Fruit fly (Drosophila melanogaster): ENCODE results near the gene CG10657.

The CG10657 gene

dm6 chr3L:12496428-12497344 is at the start of gene CG10657:
CG10657 (minus strand) TSS chr3L:12497216.
- TF ChIP-seq CG15710 (tag; optimal IDR thresholded peaks at IDR 0.05) (peak; percentile 11), Ets98B (GFP tag; IDR thresholded peaks at IDR 0.05) (no peak; the same call in 1 of the 2 replicates), CG14655 (GFP tag; optimal IDR thresholded peaks at IDR 0.05) (no peak), CG32121 (GFP tag; IDR thresholded peaks at IDR 0.05) (peak; percentile 35; the same call in 1 of the 2 replicates), Snoo (tag; optimal IDR thresholded peaks at IDR 0.05) (no peak), CG8301 (tag; optimal IDR thresholded peaks at IDR 0.05) (no peak), gl (tag; optimal IDR thresholded peaks at IDR 0.05) (no peak), EcR (GFP tag; optimal IDR thresholded peaks at IDR 0.05) (no peak), CG17806 (tag; optimal IDR thresholded peaks at IDR 0.05) (peak; percentile 6), CG4496 (GFP tag; IDR thresholded peaks at IDR 0.05) (0 out of 3 replicates have a peak, but pooled peaks have one; percentile 32), CG10348 (GFP tag; IDR thresholded peaks at IDR 0.05) (no peak), CG13204 (GFP tag; optimal IDR thresholded peaks at IDR 0.05) (no peak), Pif1B (GFP tag; optimal IDR thresholded peaks at IDR 0.05) (no peak), CG9948 (tag; optimal IDR thresholded peaks at IDR 0.05) (peak; percentile 18), rn (GFP tag; IDR thresholded peaks at IDR 0.05) (no peak), fd96Ca (GFP tag; IDR thresholded peaks at IDR 0.05) (0 out of 3 replicates have a peak, but pooled peaks have one; percentile 15), CG8159 (tag; optimal IDR thresholded peaks at IDR 0.05) (no peak), CG34367 (tag; optimal IDR thresholded peaks at IDR 0.05) (no peak), Pif1A (GFP tag; optimal IDR thresholded peaks at IDR 0.05) (no peak), CG12605 (GFP tag; IDR thresholded peaks at IDR 0.05) (no peak), D1 (tag; optimal IDR thresholded peaks at IDR 0.05) (no peak)

- TF ChIP-seq CG32121 (GFP tag; IDR thresholded peaks at IDR 0.05): no peak
- no peak for TF ChIP-seq D1 (tag; optimal IDR thresholded peaks at IDR 0.05)
- no peak for TF ChIP-seq CG14655 (GFP tag; optimal IDR thresholded peaks at IDR 0.05)
- TF ChIP-seq CG8159 (tag; optimal IDR thresholded peaks at IDR 0.05): no peak
- TF ChIP-seq CG15710 (tag; optimal IDR thresholded peaks at IDR 0.05): no peak
- no peak for TF ChIP-seq EcR (GFP tag; optimal IDR thresholded peaks at IDR 0.05)
- TF ChIP-seq Pif1A (GFP tag; optimal IDR thresholded peaks at IDR 0.05): no peak
- no peak for TF ChIP-seq gl (tag; optimal IDR thresholded peaks at IDR 0.05)
- no peak for TF ChIP-seq CG13204 (GFP tag; optimal IDR thresholded peaks at IDR 0.05)
- no peak for TF ChIP-seq rn (GFP tag; IDR thresholded peaks at IDR 0.05)
- TF ChIP-seq CG9948 (tag; optimal IDR thresholded peaks at IDR 0.05): no peak
- TF ChIP-seq CG8301 (tag; optimal IDR thresholded peaks at IDR 0.05): no peak
- no peak for TF ChIP-seq CG10348 (GFP tag; IDR thresholded peaks at IDR 0.05)
- TF ChIP-seq CG17806 (tag; optimal IDR thresholded peaks at IDR 0.05): no peak
- TF ChIP-seq Snoo (tag; optimal IDR thresholded peaks at IDR 0.05): no peak
- TF ChIP-seq CG34367 (tag; optimal IDR thresholded peaks at IDR 0.05): no peak
- no peak for TF ChIP-seq CG4496 (GFP tag; IDR thresholded peaks at IDR 0.05)
- no peak for TF ChIP-seq fd96Ca (GFP tag; IDR thresholded peaks at IDR 0.05)
- no peak for TF ChIP-seq Ets98B (GFP tag; IDR thresholded peaks at IDR 0.05)
These were observed 40.1 kb upstream of the CG10657 start, which contains the start of gene CG4069 for dm6 chr3L:12537123-12537522. CG4069 (minus strand) TSS chr3L:12537315.

dm6 chr3L:12534318-12534717 is 37.3 kb upstream of the CG10657 start, which contains the start of gene Pmm2:
Pmm2 (plus strand) TSS chr3L:12534590.
- no peak for TF ChIP-seq CG12605 (GFP tag; IDR thresholded peaks at IDR 0.05)
- TF ChIP-seq D1 (tag; optimal IDR thresholded peaks at IDR 0.05): no peak
- TF ChIP-seq CG9948 (tag; optimal IDR thresholded peaks at IDR 0.05): no peak
- no peak for TF ChIP-seq gl (tag; optimal IDR thresholded peaks at IDR 0.05)
- no peak for TF ChIP-seq CG32121 (GFP tag; IDR thresholded peaks at IDR 0.05)
- TF ChIP-seq CG15710 (tag; optimal IDR thresholded peaks at IDR 0.05): no peak
- TF ChIP-seq EcR (GFP tag; optimal IDR thresholded peaks at IDR 0.05): no peak
- no peak for TF ChIP-seq CG10348 (GFP tag; IDR thresholded peaks at IDR 0.05)
- TF ChIP-seq Pif1A (GFP tag; optimal IDR thresholded peaks at IDR 0.05): no peak
- no peak for TF ChIP-seq Ets98B (GFP tag; IDR thresholded peaks at IDR 0.05)
- TF ChIP-seq CG4496 (GFP tag; IDR thresholded peaks at IDR 0.05): no peak
- TF ChIP-seq CG34367 (tag; optimal IDR thresholded peaks at IDR 0.05): no peak
- TF ChIP-seq Pif1B (GFP tag; optimal IDR thresholded peaks at IDR 0.05): no peak
- TF ChIP-seq rn (GFP tag; IDR thresholded peaks at IDR 0.05): no peak
- TF ChIP-seq Snoo (tag; optimal IDR thresholded peaks at IDR 0.05): no peak
- TF ChIP-seq CG8301 (tag; optimal IDR thresholded peaks at IDR 0.05): no peak

dm6 chr3L:12533392-12534070 is 36.5 kb upstream of the CG10657 start, which contains the start of the genes Tsf2 and CG34242:
Tsf2 (minus strand) TSS chr3L:12533724.
CG34242 (plus strand) TSS chr3L:12533996.
- TF ChIP-seq CG9948 (tag; optimal IDR thresholded peaks at IDR 0.05) (peak; percentile 88), CG34367 (tag; optimal IDR thresholded peaks at IDR 0.05) (peak; percentile 10), EcR (GFP tag; optimal IDR thresholded peaks at IDR 0.05) (no peak), fd96Ca (GFP tag; IDR thresholded peaks at IDR 0.05) (no peak; the same call in 2 of the 3 replicates), rn (GFP tag; IDR thresholded peaks at IDR 0.05) (peak; percentile 71), CG10348 (GFP tag; IDR thresholded peaks at IDR 0.05) (peak; percentile 91), gl (tag; optimal IDR thresholded peaks at IDR 0.05) (peak; percentile 49), Pif1B (GFP tag; optimal IDR thresholded peaks at IDR 0.05) (peak; percentile 66), CG17806 (tag; optimal IDR thresholded peaks at IDR 0.05) (peak; percentile 84), CG13204 (GFP tag; optimal IDR thresholded peaks at IDR 0.05) (no peak), CG15710 (tag; optimal IDR thresholded peaks at IDR 0.05) (peak; percentile 72), Snoo (tag; optimal IDR thresholded peaks at IDR 0.05) (peak; percentile 74), CG12605 (GFP tag; IDR thresholded peaks at IDR 0.05) (peak; percentile 97), Pif1A (GFP tag; optimal IDR thresholded peaks at IDR 0.05) (peak; percentile 64), Ets98B (GFP tag; IDR thresholded peaks at IDR 0.05) (peak; percentile 88), CG32121 (GFP tag; IDR thresholded peaks at IDR 0.05) (peak; percentile 95), CG14655 (GFP tag; optimal IDR thresholded peaks at IDR 0.05) (no peak), CG8159 (tag; optimal IDR thresholded peaks at IDR 0.05) (peak; percentile 92), D1 (tag; optimal IDR thresholded peaks at IDR 0.05) (peak; percentile 32), CG8301 (tag; optimal IDR thresholded peaks at IDR 0.05) (peak; percentile 87), CG4496 (GFP tag; IDR thresholded peaks at IDR 0.05) (peak; percentile 95)

Data from whole organism, pupa.